Fruit fly (Drosophila melanogaster): ENCODE data around the gene Polr2C.

DNA sequence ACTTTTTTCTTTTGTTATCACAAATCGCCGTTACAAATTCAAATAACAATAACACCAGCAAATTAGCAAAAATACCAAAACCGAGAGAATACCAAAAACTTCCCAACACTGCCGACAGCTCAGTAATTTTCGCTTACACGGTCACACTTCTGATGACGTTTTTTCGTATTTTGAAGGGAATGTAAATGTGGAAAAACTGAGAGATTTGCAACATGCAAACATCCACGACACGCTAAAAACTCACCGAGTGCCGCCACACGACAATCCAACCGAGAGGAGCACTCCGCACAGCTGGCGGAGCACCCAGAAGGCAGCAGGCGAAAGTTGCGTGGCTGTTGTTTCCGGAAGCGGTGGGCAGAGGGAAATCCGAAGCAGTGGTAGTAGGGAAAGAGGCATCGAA is 39.7 kb upstream of the Polr2C start, which contains the start of gene Sec71:
- TF ChIP-seq EcR (GFP tag; optimal IDR thresholded peaks at IDR 0.05) (no peak), usp (GFP tag; optimal IDR thresholded peaks at IDR 0.05) (no peak), psq (optimal IDR thresholded peaks at IDR 0.05) (no peak)
